Worm (Caenorhabditis elegans): ENCODE results near the gene F32D8.3.

F32D8.3 gene

ce11 chrV:10901125-10901524 lies 14.5 kb downstream of the F32D8.3 start, which contains the start of gene spp-16:
Gene spp-16 (minus strand): TSS chrV:10901303.
- no peak for TF ChIP-seq aly-1 (tag; optimal IDR thresholded peaks at IDR 0.05)
- no peak for TF ChIP-seq flt-1 (GFP tag; IDR thresholded peaks at IDR 0.05)
- TF ChIP-seq ceh-36 (tag; optimal IDR thresholded peaks at IDR 0.05), result no peak
- TF ChIP-seq tbx-11 (GFP tag; IDR thresholded peaks at IDR 0.05), result no peak
- TF ChIP-seq ama-1 (optimal IDR thresholded peaks at IDR 0.05), result no peak
- TF ChIP-seq scrt-1 (GFP tag; IDR thresholded peaks at IDR 0.05), result no peak
- TF ChIP-seq B0310.2 (tag; optimal IDR thresholded peaks at IDR 0.05), result no peak
- TF ChIP-seq ets-7 (tag; optimal IDR thresholded peaks at IDR 0.05), result no peak
- no peak for TF ChIP-seq tra-4 (tag; optimal IDR thresholded peaks at IDR 0.05)
- no peak for TF ChIP-seq hnd-1 (tag; optimal IDR thresholded peaks at IDR 0.05)

- TF ChIP-seq scrt-1 (GFP tag; IDR thresholded peaks at IDR 0.05) (no peak), ceh-13 (GFP tag; optimal IDR thresholded peaks at IDR 0.05) (no peak), ceh-36 (tag; optimal IDR thresholded peaks at IDR 0.05) (no peak), hnd-1 (tag; optimal IDR thresholded peaks at IDR 0.05) (no peak), pes-1 (GFP tag; IDR thresholded peaks at IDR 0.05) (no peak), tbx-37 (GFP tag; conservative IDR thresholded peaks at IDR 0.05) (no peak), hmbx-1 (tag; optimal IDR thresholded peaks at IDR 0.05) (no peak), aly-1 (tag; optimal IDR thresholded peaks at IDR 0.05) (no peak), tra-4 (tag; optimal IDR thresholded peaks at IDR 0.05) (no peak), F13C5.2 (tag; optimal IDR thresholded peaks at IDR 0.05) (no peak)
These were observed 16.0 kb downstream of the F32D8.3 start, which contains the start of gene F32D8.8 for ce11 chrV:10902682-10903081. Gene F32D8.8 (minus strand): TSS chrV:10902782.

- TF ChIP-seq scrt-1 (GFP tag; IDR thresholded peaks at IDR 0.05), result no peak
- TF ChIP-seq F13C5.2 (tag; optimal IDR thresholded peaks at IDR 0.05), result no peak
- TF ChIP-seq B0310.2 (tag; optimal IDR thresholded peaks at IDR 0.05), result no peak
- no peak for TF ChIP-seq hnd-1 (tag; optimal IDR thresholded peaks at IDR 0.05)
- TF ChIP-seq pes-1 (GFP tag; IDR thresholded peaks at IDR 0.05), result no peak
- TF ChIP-seq sea-1 (GFP tag; conservative IDR thresholded peaks at IDR 0.05), result no peak
- no peak for TF ChIP-seq ceh-36 (tag; optimal IDR thresholded peaks at IDR 0.05)
These were observed 17.1 kb downstream of the F32D8.3 start, which contains the start of gene F32D8.15 for ce11 chrV:10903748-10904147. Gene F32D8.15 (plus strand): TSS chrV:10904048.

ce11 chrV:10904795-10905194 lies 18.2 kb downstream of the F32D8.3 start:
- TF ChIP-seq ceh-36 (tag; optimal IDR thresholded peaks at IDR 0.05) (no peak), B0310.2 (tag; optimal IDR thresholded peaks at IDR 0.05) (no peak), hmg-4 (GFP tag; optimal IDR thresholded peaks at IDR 0.05) (no peak), sea-1 (GFP tag; conservative IDR thresholded peaks at IDR 0.05) (no peak), tra-4 (tag; optimal IDR thresholded peaks at IDR 0.05) (no peak), tbx-37 (GFP tag; conservative IDR thresholded peaks at IDR 0.05) (no peak), flt-1 (GFP tag; IDR thresholded peaks at IDR 0.05) (no peak), hnd-1 (tag; optimal IDR thresholded peaks at IDR 0.05) (no peak), ceh-13 (GFP tag; optimal IDR thresholded peaks at IDR 0.05) (no peak), tbx-11 (GFP tag; IDR thresholded peaks at IDR 0.05) (no peak)

ce11 chrV:10909071-10909470 lies 22.4 kb downstream of the F32D8.3 start, which contains the start of gene zzz-1:
Gene zzz-1 (minus strand): TSS chrV:10909171.
- TF ChIP-seq sea-1 (GFP tag; conservative IDR thresholded peaks at IDR 0.05) (no peak), pes-1 (GFP tag; IDR thresholded peaks at IDR 0.05) (no peak), B0310.2 (tag; optimal IDR thresholded peaks at IDR 0.05) (no peak), aly-1 (tag; optimal IDR thresholded peaks at IDR 0.05) (no peak), ceh-36 (tag; optimal IDR thresholded peaks at IDR 0.05) (no peak), tra-4 (tag; optimal IDR thresholded peaks at IDR 0.05) (no peak), hmbx-1 (tag; optimal IDR thresholded peaks at IDR 0.05) (no peak)

- TF ChIP-seq B0310.2 (tag; optimal IDR thresholded peaks at IDR 0.05) (no peak), aly-1 (tag; optimal IDR thresholded peaks at IDR 0.05) (no peak), flt-1 (GFP tag; IDR thresholded peaks at IDR 0.05) (no peak), hmg-4 (GFP tag; optimal IDR thresholded peaks at IDR 0.05) (no peak), pes-1 (GFP tag; IDR thresholded peaks at IDR 0.05) (no peak), ama-1 (optimal IDR thresholded peaks at IDR 0.05) (no peak), F13C5.2 (tag; optimal IDR thresholded peaks at IDR 0.05) (no peak)
These were observed 23.3 kb downstream of the F32D8.3 start for ce11 chrV:10909959-10910358.

- TF ChIP-seq tbx-37 (GFP tag; conservative IDR thresholded peaks at IDR 0.05), result no peak
These were observed 29.3 kb downstream of the F32D8.3 start for ce11 chrV:10915922-10916321.

- TF ChIP-seq hmg-4 (GFP tag; optimal IDR thresholded peaks at IDR 0.05) (no peak), hnd-1 (tag; optimal IDR thresholded peaks at IDR 0.05) (no peak), scrt-1 (GFP tag; IDR thresholded peaks at IDR 0.05) (no peak), tbx-11 (GFP tag; IDR thresholded peaks at IDR 0.05) (no peak), sea-1 (GFP tag; conservative IDR thresholded peaks at IDR 0.05) (no peak), ceh-36 (tag; optimal IDR thresholded peaks at IDR 0.05) (no peak), ets-7 (tag; optimal IDR thresholded peaks at IDR 0.05) (no peak), ama-1 (optimal IDR thresholded peaks at IDR 0.05) (no peak), tbx-37 (GFP tag; conservative IDR thresholded peaks at IDR 0.05) (no peak), pes-1 (GFP tag; IDR thresholded peaks at IDR 0.05) (no peak), flt-1 (GFP tag; IDR thresholded peaks at IDR 0.05) (no peak), F13C5.2 (tag; optimal IDR thresholded peaks at IDR 0.05) (no peak), hmbx-1 (tag; optimal IDR thresholded peaks at IDR 0.05) (no peak), B0310.2 (tag; optimal IDR thresholded peaks at IDR 0.05) (no peak), aly-1 (tag; optimal IDR thresholded peaks at IDR 0.05) (no peak), tra-4 (tag; optimal IDR thresholded peaks at IDR 0.05) (no peak), ceh-13 (GFP tag; optimal IDR thresholded peaks at IDR 0.05) (no peak)
These were observed 31.7 kb downstream of the F32D8.3 start, which contains the start of gene F58B4.2 for ce11 chrV:10918373-10918772. Gene F58B4.2 (minus strand): TSS chrV:10918473.
